Worm (Caenorhabditis elegans): ENCODE results near the gene nspg-10.

DNA sequence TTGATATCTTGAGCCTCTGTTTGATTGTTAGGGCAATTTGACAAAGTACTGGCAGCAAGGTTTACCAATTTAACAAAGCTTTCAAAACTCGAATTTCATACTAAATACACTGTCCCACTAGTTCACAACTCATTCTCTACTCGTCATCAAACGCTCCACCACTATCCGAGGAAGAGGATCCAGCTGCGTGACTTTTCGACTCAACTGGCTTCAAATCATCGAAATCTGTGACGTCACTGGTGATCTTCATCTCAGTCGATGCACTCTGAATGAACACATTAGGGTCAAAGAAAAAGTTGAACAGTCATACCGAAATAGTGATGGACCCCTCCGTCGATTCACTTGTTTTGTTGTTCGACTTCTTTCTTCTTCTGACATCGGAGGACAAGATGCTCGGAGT lies 39.7 kb upstream of the nspg-10 start:
- no peak for TF ChIP-seq snpc-4 (GFP tag; optimal IDR thresholded peaks at IDR 0.05)
- TF ChIP-seq snpc-4 (tag; optimal IDR thresholded peaks at IDR 0.05) = no peak
- TF ChIP-seq madf-10 (tag; optimal IDR thresholded peaks at IDR 0.05) = no peak
- TF ChIP-seq him-1 (tag; optimal IDR thresholded peaks at IDR 0.05) = no peak
- TF ChIP-seq dpl-1 (GFP tag; optimal IDR thresholded peaks at IDR 0.05) = no peak
- TF ChIP-seq sea-2 (GFP tag; IDR thresholded peaks at IDR 0.05) = no peak
- no peak for TF ChIP-seq F22D6.2 (tag; optimal IDR thresholded peaks at IDR 0.05)
- TF ChIP-seq D2030.7 (GFP tag; IDR thresholded peaks at IDR 0.05) = no peak
- no peak for TF ChIP-seq Y67H2A.10 (GFP tag; conservative IDR thresholded peaks at IDR 0.05)
- TF ChIP-seq ama-1 (optimal IDR thresholded peaks at IDR 0.05) = no peak
- no peak for TF ChIP-seq ama-1 (GFP tag; optimal IDR thresholded peaks at IDR 0.05)
- TF ChIP-seq akir-1 (GFP tag; optimal IDR thresholded peaks at IDR 0.05) = no peak
- no peak for TF ChIP-seq sptf-2 (GFP tag; optimal IDR thresholded peaks at IDR 0.05)
- TF ChIP-seq athp-1 (tag; optimal IDR thresholded peaks at IDR 0.05) = no peak
- TF ChIP-seq ceh-91 (GFP tag; IDR thresholded peaks at IDR 0.05) = no peak
- no peak for TF ChIP-seq ceh-100 (GFP tag; IDR thresholded peaks at IDR 0.05)

All from whole organism, young adult.